Worm (Caenorhabditis elegans) whole organism, L4 larva: ENCODE measurements around the gene tlk-1.

Experiments
- daf-16 ChIP-seq, 3 experiments: sonication (generic microtip); optimal IDR thresholded peaks; 2 replicates each; lab custom pipeline; 2016 to 2017; ENCODE audit warnings: missing genetic modification characterization in 3 of 3, missing genetic modification reagents in 3 of 3, mild to moderate bottlenecking in 2 of 3, missing compliant biosample characterization in 2 of 3, missing biosample characterization in 1 of 3, moderate library complexity in 1 of 3
- egl-27 ChIP-seq: sonication (generic microtip); optimal IDR thresholded peaks from 3 replicates; lab custom pipeline; 2017; ENCODE audit warnings: missing biosample characterization, missing genetic modification reagents, missing genetic modification characterization
- unc-62 ChIP-seq, 3 experiments: fragments of 150-350 bp in 1 of 3; sonication (generic microtip); optimal IDR thresholded peaks in 2 of 3; peaks in 1 of 3; 1 replicate in 1 of 3; 2 replicates in 2 of 3; lab custom pipeline; 2014 to 2017; ENCODE audit warnings: missing biosample characterization in 3 of 3, missing genetic modification characterization in 3 of 3, missing genetic modification reagents in 3 of 3, missing genotype in 1 of 3

DNA sequence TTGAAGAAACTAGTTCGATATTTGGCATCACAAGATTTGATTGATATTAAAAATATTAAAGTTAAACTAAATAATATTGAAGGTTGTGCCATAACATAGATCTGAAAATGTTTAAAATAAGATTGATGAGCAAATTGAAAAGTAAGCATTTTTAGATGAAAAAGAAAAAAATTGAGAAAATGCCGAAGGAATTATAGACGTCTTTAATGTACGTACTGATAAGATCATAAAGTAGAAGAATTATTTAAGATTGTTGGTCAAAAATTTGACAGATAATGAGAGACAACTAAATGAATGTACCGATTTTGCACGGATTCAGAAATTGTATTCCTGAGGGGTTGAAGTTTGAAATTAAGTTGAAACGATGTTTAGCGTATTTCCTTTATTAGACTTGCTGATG is 20.5 kb downstream of the tlk-1 start, which contains the start of gene ncx-7:
- TF ChIP-seq egl-27 (no peak), unc-62 (GFP tag; optimal IDR thresholded peaks at IDR 0.05 in 1 of 2; lab: Kevin White, UChicago) (no peak), unc-62 (tag; optimal IDR thresholded peaks at IDR 0.05; lab: Kevin White, UChicago) (no peak), daf-16 (GFP tag; optimal IDR thresholded peaks at IDR 0.05; lab: Kevin White, UChicago) (no peak), daf-16 (tag; optimal IDR thresholded peaks at IDR 0.05; lab: Kevin White, UChicago) (no peak)
